Worm (Caenorhabditis elegans) whole organism, young adult: ENCODE measurements around the gene tbx-41.
A peak's percentile ranks its signal among the peaks of the same experiment; 100 is the strongest.

Experiments used
- B0035.1 ChIP-seq: sonication (generic microtip); optimal IDR thresholded peaks from 2 replicates; lab custom pipeline; 2016; ENCODE audit warnings: missing genetic modification characterization, mild to moderate bottlenecking, missing compliant biosample characterization, missing genotype, missing genetic modification reagents
- C06A6.2 ChIP-seq: fragments of 200-800 bp; sonication (Bioruptor generic); conservative IDR thresholded peaks from 2 replicates; pipeline ENCODE4 v1.3.6; 2022; ENCODE audit warnings: missing genetic modification characterization, missing compliant biosample characterization
- F22D6.2 ChIP-seq: sonication (generic microtip); optimal IDR thresholded peaks from 2 replicates; lab custom pipeline; 2016; ENCODE audit warnings: mild to moderate bottlenecking, missing genetic modification characterization, missing compliant biosample characterization
- F39B2.1 ChIP-seq: fragments of 200-800 bp; sonication (Bioruptor generic); IDR thresholded peaks from 2 replicates; pipeline ENCODE4 v1.3.6; 2022; ENCODE audit warnings: missing genetic modification reagents, missing genetic modification characterization, missing compliant biosample characterization
- F52B5.7 ChIP-seq: sonication (generic microtip); optimal IDR thresholded peaks from 2 replicates; lab custom pipeline; 2016; ENCODE audit warnings: mild to moderate bottlenecking, missing genetic modification characterization, missing compliant biosample characterization
- F57A8.1 ChIP-seq: fragments of 200-800 bp; sonication (Bioruptor generic); optimal IDR thresholded peaks from 2 replicates; lab custom pipeline; 2018; ENCODE audit warnings: mild to moderate bottlenecking, missing genetic modification characterization, moderate library complexity, missing compliant biosample characterization
- Y53F4B.3 ChIP-seq: fragments of 200-800 bp; sonication (Bioruptor generic); IDR thresholded peaks from 2 replicates; pipeline ENCODE4 v1.3.6; 2022; ENCODE audit warnings: missing genetic modification reagents, missing genetic modification characterization, missing compliant biosample characterization
- aptf-2 ChIP-seq: fragments of 200-800 bp; sonication (Bioruptor generic); conservative IDR thresholded peaks from 2 replicates; pipeline ENCODE4 v1.3.6; 2022; ENCODE audit warnings: missing genetic modification reagents, missing genetic modification characterization, missing compliant biosample characterization
- attf-3 ChIP-seq: fragments of 200-800 bp; sonication (Bioruptor generic); conservative IDR thresholded peaks from 2 replicates; pipeline ENCODE4 v1.3.6; 2022; ENCODE audit warnings: missing genetic modification reagents, missing genetic modification characterization, missing compliant biosample characterization
- bed-1 ChIP-seq: fragments of 200-800 bp; sonication (Bioruptor generic); IDR thresholded peaks from 2 replicates; pipeline ENCODE4 v1.3.6; 2022; ENCODE audit warnings: missing genetic modification reagents, missing genetic modification characterization, missing compliant biosample characterization
- ccch-3 ChIP-seq: fragments of 200-800 bp; sonication (Bioruptor generic); optimal IDR thresholded peaks from 2 replicates; lab custom pipeline; 2018; ENCODE audit warnings: mild to moderate bottlenecking, missing genetic modification characterization, missing compliant biosample characterization
- ceh-100 ChIP-seq: fragments of 200-800 bp; sonication (Bioruptor generic); IDR thresholded peaks from 2 replicates; pipeline ENCODE4 v1.3.6; 2022; ENCODE audit warnings: missing genetic modification reagents, missing genetic modification characterization, missing compliant biosample characterization
- ceh-27 ChIP-seq: fragments of 200-800 bp; sonication (Bioruptor generic); optimal IDR thresholded peaks from 2 replicates; lab custom pipeline; 2018; ENCODE audit warnings: mild to moderate bottlenecking, missing genetic modification characterization, moderate library complexity, missing compliant biosample characterization
- ceh-40 ChIP-seq: fragments of 200-800 bp; sonication (Bioruptor generic); IDR thresholded peaks from 2 replicates; pipeline ENCODE4 v1.3.6; 2022; ENCODE audit warnings: missing genetic modification characterization, missing compliant biosample characterization
- ceh-58 ChIP-seq: fragments of 200-800 bp; sonication (Bioruptor generic); IDR thresholded peaks from 2 replicates; pipeline ENCODE4 v1.3.6; 2022; ENCODE audit warnings: missing genetic modification characterization, missing compliant biosample characterization
- ceh-91 ChIP-seq: fragments of 200-800 bp; sonication (Bioruptor generic); IDR thresholded peaks from 2 replicates; pipeline ENCODE4 v1.3.6; 2022; ENCODE audit warnings: missing genetic modification reagents, missing genetic modification characterization, missing compliant biosample characterization
- dox-1 ChIP-seq: fragments of 200-800 bp; sonication (Bioruptor generic); IDR thresholded peaks from 2 replicates; pipeline ENCODE4 v1.3.6; 2022; ENCODE audit warnings: missing genetic modification reagents, missing genetic modification characterization, missing compliant biosample characterization
- egl-18 ChIP-seq: fragments of 200-800 bp; sonication (Bioruptor generic); IDR thresholded peaks from 2 replicates; pipeline ENCODE4 v1.3.6; 2022; ENCODE audit warnings: missing genetic modification reagents, missing genetic modification characterization, missing compliant biosample characterization
- fkh-3 ChIP-seq: sonication (generic microtip); optimal IDR thresholded peaks from 2 replicates; lab custom pipeline; 2016; ENCODE audit warnings: mild to moderate bottlenecking, missing genetic modification characterization, missing compliant biosample characterization
- hlh-12 ChIP-seq: sonication (generic microtip); optimal IDR thresholded peaks from 2 replicates; lab custom pipeline; 2016; ENCODE audit warnings: missing genetic modification characterization, missing compliant biosample characterization
- hmg-1.2 ChIP-seq: fragments of 200-800 bp; sonication (Bioruptor generic); IDR thresholded peaks from 2 replicates; pipeline ENCODE4 v1.3.6; 2022; ENCODE audit warnings: missing genetic modification reagents, missing genetic modification characterization, missing compliant biosample characterization
- hsf-1 ChIP-seq: fragments of 200-800 bp; sonication (Bioruptor generic); IDR thresholded peaks from 2 replicates; pipeline ENCODE4 v1.3.6; 2022; ENCODE audit warnings: missing genetic modification reagents, missing genetic modification characterization, missing compliant biosample characterization
- let-607 ChIP-seq, 2 experiments: fragments of 200-800 bp in 1 of 2; sonication (Bioruptor generic) in 1 of 2; sonication (generic microtip) in 1 of 2; optimal IDR thresholded peaks; 2 replicates each; lab custom pipeline; 2016 to 2018; ENCODE audit warnings: mild to moderate bottlenecking in 2 of 2, missing compliant biosample characterization in 2 of 2, missing genetic modification characterization in 2 of 2, moderate library complexity in 2 of 2, missing genotype in 1 of 2
- lin-26 ChIP-seq: fragments of 200-800 bp; sonication (Bioruptor generic); IDR thresholded peaks from 2 replicates; pipeline ENCODE4 v1.3.6; 2022; ENCODE audit warnings: missing genetic modification reagents, missing genetic modification characterization, missing compliant biosample characterization
- lin-35 ChIP-seq, 3 experiments: fragments of 150-350 bp in 2 of 3; sonication (generic microtip) in 1 of 3; optimal IDR thresholded peaks; 2 replicates each; lab custom pipeline; 2014 to 2018; ENCODE audit warnings: missing biosample characterization in 3 of 3, missing genetic modification characterization in 3 of 3, missing genetic modification reagents in 3 of 3
- lin-54 ChIP-seq: fragments of 200-800 bp; sonication (Bioruptor generic); optimal IDR thresholded peaks from 2 replicates; lab custom pipeline; 2018; ENCODE audit warnings: mild to moderate bottlenecking, missing genetic modification characterization, missing compliant biosample characterization
- lir-1 ChIP-seq: fragments of 200-800 bp; sonication (Bioruptor generic); conservative IDR thresholded peaks from 2 replicates; pipeline ENCODE4 v1.3.6; 2022; ENCODE audit warnings: missing genetic modification reagents, missing genetic modification characterization, missing compliant biosample characterization
- lsl-1 ChIP-seq: fragments of 200-800 bp; sonication (Bioruptor generic); optimal IDR thresholded peaks from 2 replicates; lab custom pipeline; 2018; ENCODE audit warnings: mild to moderate bottlenecking, missing genetic modification characterization, moderate library complexity, missing compliant biosample characterization
- madf-6 ChIP-seq: fragments of 200-800 bp; sonication (Bioruptor generic); IDR thresholded peaks from 2 replicates; pipeline ENCODE4 v1.3.6; 2022; ENCODE audit warnings: missing genetic modification reagents, missing genetic modification characterization, missing compliant biosample characterization
- mcd-1 ChIP-seq: fragments of 200-800 bp; sonication (Bioruptor generic); IDR thresholded peaks from 2 replicates; pipeline ENCODE4 v1.3.6; 2022; ENCODE audit warnings: missing genetic modification reagents, missing genetic modification characterization, missing compliant biosample characterization
- mxl-1 ChIP-seq: sonication (generic microtip); optimal IDR thresholded peaks from 2 replicates; lab custom pipeline; 2016; ENCODE audit warnings: missing genetic modification characterization, missing compliant biosample characterization
- nfya-2 ChIP-seq: fragments of 200-800 bp; sonication (Bioruptor generic); IDR thresholded peaks from 2 replicates; pipeline ENCODE4 v1.3.6; 2022; ENCODE audit warnings: missing genetic modification reagents, missing genetic modification characterization, missing compliant biosample characterization
- nhr-120 ChIP-seq: fragments of 200-800 bp; sonication (Bioruptor generic); IDR thresholded peaks from 2 replicates; pipeline ENCODE4 v1.3.6; 2022; ENCODE audit warnings: missing genetic modification characterization, missing compliant biosample characterization
- nhr-179 ChIP-seq: sonication (generic microtip); optimal IDR thresholded peaks from 2 replicates; lab custom pipeline; 2016; ENCODE audit warnings: mild to moderate bottlenecking, missing genetic modification characterization, missing compliant biosample characterization
- rcor-1 ChIP-seq: fragments of 200-800 bp; sonication (Bioruptor generic); IDR thresholded peaks from 2 replicates; pipeline ENCODE4 v1.3.6; 2022; ENCODE audit warnings: missing genetic modification reagents, missing genetic modification characterization, missing compliant biosample characterization
- repo-1 ChIP-seq: sonication (generic microtip); optimal IDR thresholded peaks from 2 replicates; lab custom pipeline; 2017; ENCODE audit warnings: mild to moderate bottlenecking, missing genetic modification characterization, missing compliant biosample characterization
- snpc-1.1 ChIP-seq: sonication (generic microtip); optimal IDR thresholded peaks from 2 replicates; lab custom pipeline; 2017; ENCODE audit warnings: missing genetic modification characterization, mild to moderate bottlenecking, missing compliant biosample characterization, antibody characterized with exemption, moderate library complexity, missing genotype, missing genetic modification reagents; ENCODE audit not compliant: insufficient read depth
- snpc-1.3 ChIP-seq: sonication (generic microtip); optimal IDR thresholded peaks from 2 replicates; lab custom pipeline; 2017; ENCODE audit warnings: missing genetic modification characterization, mild to moderate bottlenecking, missing compliant biosample characterization, antibody characterized with exemption, moderate library complexity, missing genotype, missing genetic modification reagents; ENCODE audit not compliant: insufficient read depth
- somi-1 ChIP-seq: fragments of 200-800 bp; sonication (Bioruptor generic); optimal IDR thresholded peaks from 2 replicates; lab custom pipeline; 2018; ENCODE audit warnings: mild to moderate bottlenecking, missing genetic modification characterization, missing compliant biosample characterization
- tbp1 ChIP-seq: fragments of 200-800 bp; sonication (Bioruptor generic); optimal IDR thresholded peaks from 2 replicates; lab custom pipeline; 2018; ENCODE audit warnings: mild to moderate bottlenecking, missing genetic modification characterization, missing compliant biosample characterization
- tlf-1 ChIP-seq: fragments of 200-800 bp; sonication (Bioruptor generic); optimal IDR thresholded peaks from 2 replicates; lab custom pipeline; 2018; ENCODE audit warnings: mild to moderate bottlenecking, missing genetic modification characterization, missing compliant biosample characterization
- unc-130 ChIP-seq: sonication (generic microtip); optimal IDR thresholded peaks from 2 replicates; lab custom pipeline; 2016; ENCODE audit warnings: missing genetic modification reagents, missing genetic modification characterization, missing compliant biosample characterization
- unc-62 ChIP-seq: fragments of 150-350 bp; optimal IDR thresholded peaks from 2 replicates; lab custom pipeline; 2014; ENCODE audit warnings: missing biosample characterization, missing genetic modification reagents, missing genetic modification characterization
- zim-3 ChIP-seq: sonication (generic microtip); optimal IDR thresholded peaks from 2 replicates; lab custom pipeline; 2017; ENCODE audit warnings: mild to moderate bottlenecking, missing genetic modification characterization, moderate library complexity, missing compliant biosample characterization
- ztf-22 ChIP-seq: fragments of 200-800 bp; sonication (Bioruptor generic); optimal IDR thresholded peaks from 2 replicates; lab custom pipeline; 2018; ENCODE audit warnings: mild to moderate bottlenecking, missing genetic modification characterization, moderate library complexity, missing compliant biosample characterization
- ztf-26 ChIP-seq: sonication (generic microtip); optimal IDR thresholded peaks from 2 replicates; lab custom pipeline; 2017; ENCODE audit warnings: missing genetic modification characterization, missing compliant biosample characterization
- ztf-3 ChIP-seq: fragments of 200-800 bp; sonication (Bioruptor generic); optimal IDR thresholded peaks from 2 replicates; lab custom pipeline; 2018; ENCODE audit warnings: mild to moderate bottlenecking, missing genetic modification characterization, missing compliant biosample characterization
- ztf-6 ChIP-seq: fragments of 200-800 bp; sonication (Bioruptor generic); IDR thresholded peaks from 2 replicates; pipeline ENCODE4 v1.3.6; 2022; ENCODE audit warnings: missing genetic modification reagents, missing genetic modification characterization, missing compliant biosample characterization

Gene tbx-41

DNA sequence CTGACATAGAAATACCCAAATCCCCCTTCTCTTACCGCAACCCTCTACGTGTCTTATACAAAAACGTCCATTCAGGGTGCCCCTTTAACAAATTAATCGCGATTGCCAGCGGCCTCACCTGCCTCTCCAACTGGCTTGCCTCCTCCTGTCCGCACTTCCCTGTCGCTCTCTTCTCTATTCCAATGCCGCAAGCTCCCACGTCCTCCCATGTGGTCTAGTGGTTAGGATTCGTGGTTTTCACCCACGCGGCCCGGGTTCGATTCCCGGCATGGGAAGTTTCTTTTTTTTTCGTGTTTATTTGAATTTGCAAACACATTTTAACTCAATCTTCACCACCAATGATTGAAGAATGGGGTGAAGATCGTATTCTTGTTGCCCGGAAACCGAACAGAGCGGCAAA, 6.4 kb upstream of the tbx-41 start (continued):
- no peak for TF ChIP-seq hlh-12 (tag; lab: Kevin White, UChicago)
- peak; percentile 1 for TF ChIP-seq tlf-1
- peak; percentile 45; the same call in 1 of the 2 replicates for TF ChIP-seq madf-6
- peak; percentile 84 for TF ChIP-seq rcor-1 (GFP tag; lab: Robert Waterston, UW)
- no peak for TF ChIP-seq F57A8.1 (GFP tag; lab: Kevin White, UChicago)
- TF ChIP-seq C06A6.2 (GFP tag; lab: Robert Waterston, UW): no peak; the same call in 1 of the 2 replicates
- peak; percentile 82; the same call in 1 of the 2 replicates for TF ChIP-seq lin-26 (GFP tag; lab: Robert Waterston, UW)
- no peak for TF ChIP-seq bed-1 (GFP tag; lab: Robert Waterston, UW)
- TF ChIP-seq ceh-100: peak; percentile 23; the same call in 1 of the 2 replicates
- TF ChIP-seq ceh-40 (GFP tag; lab: Robert Waterston, UW): 0 out of 2 replicates have a peak, but pooled peaks have one; percentile 12
- TF ChIP-seq unc-62 (GFP tag; lab: Kevin White, UChicago): no peak
- no peak for TF ChIP-seq ccch-3 (GFP tag; lab: Kevin White, UChicago)
- TF ChIP-seq attf-3 (GFP tag; lab: Robert Waterston, UW): no peak
- TF ChIP-seq ztf-22 (GFP tag; lab: Kevin White, UChicago): no peak
- peak; percentile 67 for TF ChIP-seq mxl-1 (tag; lab: Kevin White, UChicago)
- 0 out of 2 replicates have a peak, but pooled peaks have one; percentile 27 for TF ChIP-seq aptf-2
- no peak for TF ChIP-seq ceh-27 (GFP tag; lab: Kevin White, UChicago)
- TF ChIP-seq ztf-3: no peak
- TF ChIP-seq mcd-1 (GFP tag; lab: Robert Waterston, UW): peak; percentile 60
- TF ChIP-seq nhr-120 (GFP tag; lab: Robert Waterston, UW): no peak
- TF ChIP-seq egl-18 (GFP tag; lab: Robert Waterston, UW): no peak
- TF ChIP-seq snpc-1.3 (tag; lab: Kevin White, UChicago): peak; percentile 24
- TF ChIP-seq somi-1 (GFP tag; lab: Kevin White, UChicago): no peak
- no peak for TF ChIP-seq unc-130
- peak; percentile 32 for TF ChIP-seq F52B5.7 (tag; lab: Kevin White, UChicago)
- TF ChIP-seq snpc-1.1 (tag; lab: Kevin White, UChicago): peak; percentile 23
- no peak for TF ChIP-seq nhr-179 (tag; lab: Kevin White, UChicago)
- peak; percentile 41; the same call in 1 of the 2 replicates for TF ChIP-seq lir-1 (GFP tag; lab: Robert Waterston, UW)
- no peak for TF ChIP-seq repo-1
- no peak for TF ChIP-seq F22D6.2 (tag; lab: Kevin White, UChicago)
- TF ChIP-seq lin-54 (GFP tag; lab: Kevin White, UChicago): peak; percentile 41
- peak; percentile 44; the same call in 1 of the 2 replicates for TF ChIP-seq hsf-1 (GFP tag; lab: Robert Waterston, UW)
- TF ChIP-seq dox-1: peak; percentile 90
- no peak for TF ChIP-seq F39B2.1 (GFP tag; lab: Robert Waterston, UW)
- peak in 1 of 3 experiments; percentile 37 for TF ChIP-seq lin-35 (GFP tag; optimal IDR thresholded peaks at IDR 0.05; lab: Kevin White, UChicago)
- no peak for TF ChIP-seq lsl-1 (GFP tag; lab: Kevin White, UChicago)
- no peak for TF ChIP-seq fkh-3 (tag; lab: Kevin White, UChicago)
- TF ChIP-seq ceh-58 (GFP tag; lab: Robert Waterston, UW): 0 out of 2 replicates have a peak, but pooled peaks have one; percentile 63
- TF ChIP-seq zim-3 (tag; lab: Kevin White, UChicago): no peak
- TF ChIP-seq let-607 (tag; optimal IDR thresholded peaks at IDR 0.05; lab: Kevin White, UChicago): peak in 1 of 2 experiments; percentile 50
- TF ChIP-seq tbp1: peak; percentile 95
- TF ChIP-seq Y53F4B.3 (GFP tag; lab: Robert Waterston, UW): peak; percentile 11; the same call in 1 of the 2 replicates
- peak; percentile 5 for TF ChIP-seq B0035.1 (tag; lab: Kevin White, UChicago)
- TF ChIP-seq hmg-1.2 (GFP tag; lab: Robert Waterston, UW): peak; percentile 83
- TF ChIP-seq nfya-2: no peak
- TF ChIP-seq ztf-26 (tag; lab: Kevin White, UChicago): peak; percentile 48
- no peak for TF ChIP-seq ceh-91 (GFP tag; lab: Robert Waterston, UW)
- TF ChIP-seq ztf-6 (GFP tag; lab: Robert Waterston, UW): no peak
